Fruit fly (Drosophila melanogaster) S2 (cell line): ENCODE results near the gene CG14441.

Experiments
- CG8478 ChIP-seq: fragments of >200 bp; optimal IDR thresholded peaks from 2 replicates; lab custom pipeline; 2018
- CTCF ChIP-seq, 2 experiments: fragments of >200 bp; optimal IDR thresholded peaks; 2 replicates each; lab custom pipeline; 2018

Gene CG14441

DNA sequence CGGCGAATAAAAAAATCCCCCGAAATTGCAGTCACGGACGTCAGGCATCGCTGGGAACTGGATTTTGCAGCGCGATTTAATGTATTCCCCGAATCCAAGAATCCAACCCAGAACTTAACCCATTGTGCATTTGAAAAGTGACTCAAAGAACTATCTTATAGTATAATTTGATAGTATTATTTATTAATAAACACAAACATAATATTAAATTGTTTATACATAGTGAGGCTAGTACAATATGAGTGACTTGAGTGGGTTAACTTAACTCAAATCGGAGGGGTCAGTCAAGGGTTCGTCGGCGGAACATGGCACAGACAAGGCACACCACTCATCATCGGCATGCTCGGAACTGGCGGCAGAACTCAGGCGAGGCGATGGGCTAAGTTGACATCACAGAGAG lies 46.9 kb downstream of the CG14441 start:
- TF ChIP-seq CG8478: no peak
- no peak for TF ChIP-seq CTCF (optimal IDR thresholded peaks at IDR 0.05; lab: Kevin White, UChicago)

DNA sequence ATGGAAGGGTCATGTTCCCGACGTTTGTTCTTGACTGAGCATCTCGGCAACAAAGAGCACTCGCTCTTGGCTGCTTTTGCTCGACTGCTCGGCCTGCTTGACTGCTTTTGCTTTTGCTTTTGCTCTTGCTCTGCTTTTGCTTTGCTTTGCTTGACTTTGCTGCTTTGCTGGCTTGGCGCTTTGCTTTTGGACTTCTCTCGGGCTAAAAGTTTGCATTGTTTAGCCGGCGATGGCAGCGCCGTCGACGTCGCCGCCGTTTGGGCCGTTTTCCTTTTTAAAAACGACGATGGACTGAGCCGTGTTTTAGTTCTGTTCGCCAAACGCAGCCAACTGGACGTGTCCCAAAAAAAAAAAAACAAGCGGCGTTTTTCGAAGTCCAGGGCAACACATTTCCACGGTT lies 47.9 kb downstream of the CG14441 start, which contains the start of gene CG14439:
TSS of gene CG14439 (plus strand) at position 301 of the 400 bp plus-strand sequence.
- TF ChIP-seq CTCF (optimal IDR thresholded peaks at IDR 0.05; lab: Kevin White, UChicago): no peak
- TF ChIP-seq CG8478: no peak

DNA sequence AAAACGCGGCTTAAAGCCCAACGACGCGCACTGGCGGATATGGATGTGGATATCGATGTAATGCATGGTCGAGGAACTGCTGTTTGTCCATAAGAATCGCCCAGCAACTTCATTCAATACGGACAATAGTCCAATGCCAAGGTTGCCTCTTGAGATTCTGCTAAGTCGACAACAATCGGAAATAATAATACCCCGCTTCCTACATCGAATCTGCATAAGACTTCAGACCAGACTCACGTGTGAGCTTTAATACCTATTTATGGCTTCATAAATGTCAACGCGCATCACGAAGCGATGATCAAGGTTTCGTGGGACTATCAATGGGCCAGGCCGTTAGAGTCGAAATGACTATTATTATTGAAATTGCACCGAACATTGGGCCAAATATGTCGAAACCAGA lies 52.7 kb downstream of the CG14441 start:
- no peak for TF ChIP-seq CG8478
- TF ChIP-seq CTCF (optimal IDR thresholded peaks at IDR 0.05; lab: Kevin White, UChicago): no peak

DNA sequence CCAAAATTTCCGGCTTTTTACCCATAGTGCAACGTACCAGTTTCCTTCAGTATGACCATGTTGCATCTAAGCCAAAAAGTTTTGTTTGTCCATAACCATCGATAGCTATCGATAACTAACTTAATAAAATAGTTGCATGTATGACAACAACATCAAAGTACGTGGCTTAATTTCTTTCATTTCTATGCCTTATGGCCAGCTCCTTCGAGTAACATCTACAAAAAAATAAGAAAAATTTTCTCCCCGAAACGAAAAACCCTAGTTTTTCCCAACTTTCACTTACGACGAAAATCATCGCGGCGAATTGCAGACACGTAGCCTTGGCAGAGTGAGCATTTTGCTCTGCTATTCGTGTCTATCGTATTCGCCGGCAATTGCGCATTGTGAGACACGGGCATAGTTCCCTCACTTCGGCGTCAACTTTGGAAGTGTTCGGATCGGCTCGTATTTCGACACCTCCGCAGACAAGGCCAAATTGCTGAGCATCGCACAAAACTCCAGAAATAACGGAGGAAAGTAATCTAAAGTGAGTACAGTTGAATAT lies 56.9 kb downstream of the CG14441 start, which contains the start of gene sov:
TSS of gene sov (plus strand) at position 148 of the 544 bp plus-strand sequence.
- TF ChIP-seq CG8478: no peak
- TF ChIP-seq CTCF (optimal IDR thresholded peaks at IDR 0.05; lab: Kevin White, UChicago): no peak

DNA sequence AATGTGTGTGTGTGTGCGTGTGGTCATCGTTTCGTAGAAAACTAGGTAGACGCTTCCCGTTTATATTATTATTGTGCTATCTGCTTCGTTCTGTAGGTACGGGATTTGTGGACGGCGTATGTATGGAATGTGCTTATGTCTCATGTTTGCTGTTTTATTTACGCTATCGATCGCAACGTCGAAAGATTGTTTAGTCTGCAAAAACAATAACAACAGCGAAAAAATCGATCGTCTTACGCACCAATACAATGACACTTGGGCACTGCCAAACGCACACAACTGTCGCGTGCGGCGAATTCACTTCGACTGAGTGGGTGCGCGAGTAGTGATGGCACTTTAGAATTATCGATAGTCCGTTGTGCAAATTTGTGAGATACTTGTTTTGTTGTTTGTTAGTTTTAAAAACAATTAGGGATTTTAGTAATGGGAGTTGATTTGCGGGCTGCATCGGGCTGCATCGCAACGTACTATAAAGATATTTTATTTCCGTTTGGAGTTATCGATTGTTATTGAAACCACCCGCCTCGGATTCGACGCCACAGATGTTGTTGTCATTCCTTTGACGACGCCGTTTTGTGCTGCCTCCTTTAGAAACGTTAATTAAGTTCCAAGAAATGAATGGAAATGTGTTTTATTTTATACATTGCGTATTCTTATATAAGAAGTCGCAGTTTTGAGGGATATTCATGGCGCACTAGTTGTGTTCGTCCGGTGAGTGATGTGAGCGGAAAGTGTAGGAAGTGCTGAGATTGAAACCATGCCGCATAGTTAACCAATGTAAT lies 60.1 kb downstream of the CG14441 start:
- no peak for TF ChIP-seq CTCF (optimal IDR thresholded peaks at IDR 0.05; lab: Kevin White, UChicago)
- no peak for TF ChIP-seq CG8478
